Fruit fly (Drosophila melanogaster) whole organism, embryonic: ENCODE data around the gene CG12241.

ENCODE experiments used
- Abd-B ChIP-seq: fragments of 200-800 bp; sonication (Bioruptor generic); optimal IDR thresholded peaks from 2 replicates; lab custom pipeline; 2018; ENCODE audit warnings: missing biosample characterization, mild to moderate bottlenecking, missing genetic modification characterization, moderate library complexity
- BEAF-32 ChIP-seq: fragments of 200-800 bp; sonication (Bioruptor generic); optimal IDR thresholded peaks from 3 replicates; lab custom pipeline; 2017; ENCODE audit warnings: missing biosample characterization, missing genetic modification characterization, mild to moderate bottlenecking, moderate library complexity, missing genetic modification reagents
- Bteb2 ChIP-seq: fragments of 200-800 bp; sonication (Bioruptor generic); optimal IDR thresholded peaks from 2 replicates; lab custom pipeline; 2016; ENCODE audit warnings: missing biosample characterization, missing genetic modification characterization
- CG10267 ChIP-seq: fragments of 200-800 bp; sonication (Bioruptor generic); optimal IDR thresholded peaks from 2 replicates; lab custom pipeline; 2018; ENCODE audit warnings: missing biosample characterization, mild to moderate bottlenecking, missing genetic modification characterization, moderate library complexity
- CG10654 ChIP-seq: fragments of 200-800 bp; sonication (Bioruptor generic); optimal IDR thresholded peaks from 2 replicates; lab custom pipeline; 2016; ENCODE audit warnings: missing biosample characterization, missing genetic modification characterization
- CG12236 ChIP-seq: fragments of 200-800 bp; sonication (Bioruptor generic); optimal IDR thresholded peaks from 2 replicates; lab custom pipeline; 2016; ENCODE audit warnings: missing biosample characterization, missing genetic modification characterization
- CG12391 ChIP-seq: fragments of 200-800 bp; sonication (Bioruptor generic); optimal IDR thresholded peaks from 3 replicates; lab custom pipeline; 2018; ENCODE audit warnings: missing biosample characterization, mild to moderate bottlenecking, missing genetic modification characterization, moderate library complexity
- CG12744 ChIP-seq: fragments of 200-800 bp; sonication (Bioruptor generic); optimal IDR thresholded peaks from 2 replicates; lab custom pipeline; 2016; ENCODE audit warnings: missing biosample characterization, missing genetic modification characterization
- CG14710 ChIP-seq: fragments of 200-800 bp; sonication (Bioruptor generic); optimal IDR thresholded peaks from 3 replicates; lab custom pipeline; 2019; ENCODE audit warnings: missing biosample characterization, mild to moderate bottlenecking, missing genetic modification characterization, moderate library complexity
- CG15601 ChIP-seq: fragments of 200-800 bp; sonication (Bioruptor generic); optimal IDR thresholded peaks from 3 replicates; lab custom pipeline; 2019; ENCODE audit warnings: missing biosample characterization, mild to moderate bottlenecking, missing genetic modification characterization, moderate library complexity
- CG17328 ChIP-seq: fragments of 200-800 bp; sonication (Bioruptor generic); IDR thresholded peaks from 2 replicates; pipeline ENCODE4 v1.3.6; 2022; ENCODE audit warnings: missing biosample characterization, missing genetic modification characterization
- CG17385 ChIP-seq: fragments of 200-800 bp; sonication (Bioruptor generic); optimal IDR thresholded peaks from 3 replicates; lab custom pipeline; 2018; ENCODE audit warnings: missing biosample characterization, mild to moderate bottlenecking, missing genetic modification characterization
- CG18599 ChIP-seq: fragments of 200-800 bp; sonication (Bioruptor generic); optimal IDR thresholded peaks from 3 replicates; lab custom pipeline; 2017; ENCODE audit warnings: missing biosample characterization, missing genetic modification characterization, mild to moderate bottlenecking, moderate library complexity, missing genetic modification reagents
- CG2116 ChIP-seq: fragments of 200-800 bp; sonication (Bioruptor generic); optimal IDR thresholded peaks from 3 replicates; lab custom pipeline; 2018; ENCODE audit warnings: missing biosample characterization, mild to moderate bottlenecking, missing genetic modification characterization
- CG31441 ChIP-seq: fragments of 200-800 bp; sonication (Bioruptor generic); IDR thresholded peaks from 2 replicates; pipeline ENCODE4 v1.3.6; 2022; ENCODE audit warnings: missing biosample characterization, missing genetic modification characterization
- CG6272 ChIP-seq: fragments of 200-800 bp; sonication (Bioruptor generic); IDR thresholded peaks from 2 replicates; pipeline ENCODE4 v1.3.6; 2022; ENCODE audit warnings: missing biosample characterization, missing genetic modification characterization
- CG6654 ChIP-seq: fragments of 200-800 bp; sonication (Bioruptor generic); optimal IDR thresholded peaks from 2 replicates; lab custom pipeline; 2017; ENCODE audit warnings: missing biosample characterization, mild to moderate bottlenecking, missing genetic modification characterization
- CG6765 ChIP-seq: fragments of 200-800 bp; sonication (Bioruptor generic); optimal IDR thresholded peaks from 3 replicates; lab custom pipeline; 2017; ENCODE audit warnings: missing biosample characterization, mild to moderate bottlenecking, missing genetic modification characterization
- CG6813 ChIP-seq: fragments of 200-800 bp; sonication (Bioruptor generic); optimal IDR thresholded peaks from 2 replicates; lab custom pipeline; 2017; ENCODE audit warnings: missing biosample characterization, missing genetic modification characterization, mild to moderate bottlenecking, moderate library complexity, missing genetic modification reagents
- CG8089 ChIP-seq: fragments of 200-800 bp; sonication (Bioruptor generic); optimal IDR thresholded peaks from 3 replicates; lab custom pipeline; 2016; ENCODE audit warnings: missing biosample characterization, missing genetic modification characterization
- CHES-1-like ChIP-seq: fragments of 200-800 bp; sonication (Bioruptor generic); optimal IDR thresholded peaks from 2 replicates; lab custom pipeline; 2016; ENCODE audit warnings: missing biosample characterization, missing genetic modification characterization
- Camta ChIP-seq: fragments of 200-800 bp; sonication (Bioruptor generic); optimal IDR thresholded peaks from 2 replicates; lab custom pipeline; 2016; ENCODE audit warnings: missing biosample characterization, missing genetic modification characterization
- Gsc ChIP-seq: fragments of 200-800 bp; sonication (Bioruptor generic); IDR thresholded peaks from 2 replicates; pipeline ENCODE4 v1.3.6; 2022; ENCODE audit warnings: missing biosample characterization, missing genetic modification characterization
- HmgD ChIP-seq: fragments of 200-800 bp; sonication (Bioruptor generic); optimal IDR thresholded peaks from 3 replicates; lab custom pipeline; 2016; ENCODE audit warnings: missing biosample characterization, missing genetic modification characterization
- Lim3 ChIP-seq: fragments of 200-800 bp; sonication (Bioruptor generic); IDR thresholded peaks from 2 replicates; pipeline ENCODE4 v1.3.6; 2022; ENCODE audit warnings: missing biosample characterization, missing genetic modification characterization
- MBD-R2 ChIP-seq: fragments of 200-800 bp; sonication (Bioruptor generic); IDR thresholded peaks from 2 replicates; pipeline ENCODE4 v1.3.6; 2022; ENCODE audit warnings: missing biosample characterization, missing genetic modification characterization
- Nf-YC ChIP-seq: fragments of 200-800 bp; optimal IDR thresholded peaks from 3 replicates; lab custom pipeline; 2019; ENCODE audit warnings: missing biosample characterization, mild to moderate bottlenecking, missing genetic modification characterization, moderate library complexity
- Scr ChIP-seq: fragments of 200-800 bp; sonication (Bioruptor generic); IDR thresholded peaks from 2 replicates; pipeline ENCODE4 v1.3.6; 2022; ENCODE audit warnings: missing biosample characterization, missing genetic modification characterization; ENCODE audit not compliant: partially characterized antibody
- Tbp ChIP-seq: fragments of >200 bp; optimal IDR thresholded peaks from 2 replicates; lab custom pipeline; 2018; ENCODE audit warnings: missing biosample characterization, missing genetic modification characterization
- Trl ChIP-seq, 3 experiments: fragments of >200 bp in 2 of 3; fragments of 200-800 bp in 1 of 3; sonication (Bioruptor generic) in 1 of 3; optimal IDR thresholded peaks; 2 replicates in 1 of 3; 3 replicates in 2 of 3; lab custom pipeline; 2016 to 2017; ENCODE audit warnings: missing biosample characterization in 1 of 3, missing genetic modification characterization in 1 of 3
- YL-1 ChIP-seq: fragments of 200-800 bp; sonication (Bioruptor generic); optimal IDR thresholded peaks from 3 replicates; lab custom pipeline; 2017; ENCODE audit warnings: missing biosample characterization, mild to moderate bottlenecking, missing genetic modification characterization
- ase ChIP-seq: fragments of 200-800 bp; sonication (Bioruptor generic); IDR thresholded peaks from 3 replicates; pipeline ENCODE4 v1.3.6; 2022; ENCODE audit warnings: missing biosample characterization, missing genetic modification characterization
- ash1 ChIP-seq: fragments of 200-800 bp; sonication (Bioruptor generic); optimal IDR thresholded peaks from 2 replicates; lab custom pipeline; 2018; ENCODE audit warnings: missing biosample characterization, mild to moderate bottlenecking, missing genetic modification characterization
- bbx ChIP-seq: fragments of 200-800 bp; sonication (Bioruptor generic); IDR thresholded peaks from 2 replicates; pipeline ENCODE4 v1.3.6; 2022; ENCODE audit warnings: missing biosample characterization, missing genetic modification characterization; ENCODE audit not compliant: partially characterized antibody
- cas ChIP-seq: fragments of 200-800 bp; sonication (Bioruptor generic); IDR thresholded peaks from 2 replicates; pipeline ENCODE4 v1.3.6; 2022; ENCODE audit warnings: missing biosample characterization, missing genetic modification characterization
- emc ChIP-seq: fragments of 200-800 bp; sonication (Bioruptor generic); optimal IDR thresholded peaks from 2 replicates; lab custom pipeline; 2016; ENCODE audit warnings: missing biosample characterization, missing genetic modification characterization
- fru ChIP-seq: fragments of >200 bp; optimal IDR thresholded peaks from 2 replicates; lab custom pipeline; 2017
- gem ChIP-seq: fragments of 200-800 bp; sonication (Bioruptor generic); optimal IDR thresholded peaks from 2 replicates; lab custom pipeline; 2019; ENCODE audit warnings: missing biosample characterization, mild to moderate bottlenecking, missing genetic modification characterization, moderate library complexity
- grau ChIP-seq: fragments of 200-800 bp; optimal IDR thresholded peaks from 3 replicates; lab custom pipeline; 2019; ENCODE audit warnings: missing biosample characterization, mild to moderate bottlenecking, missing genetic modification characterization, moderate library complexity
- her ChIP-seq: fragments of 200-800 bp; sonication (Bioruptor generic); optimal IDR thresholded peaks from 2 replicates; lab custom pipeline; 2016; ENCODE audit warnings: missing biosample characterization, missing genetic modification characterization
- jing ChIP-seq: fragments of 200-800 bp; sonication (Bioruptor generic); optimal IDR thresholded peaks from 2 replicates; lab custom pipeline; 2018; ENCODE audit warnings: missing biosample characterization, mild to moderate bottlenecking, missing genetic modification characterization
- klu ChIP-seq: fragments of 200-800 bp; sonication (Bioruptor generic); IDR thresholded peaks from 2 replicates; pipeline ENCODE4 v1.3.6; 2022; ENCODE audit warnings: missing biosample characterization, missing genetic modification characterization
- lmd ChIP-seq: fragments of 200-800 bp; sonication (Bioruptor generic); IDR thresholded peaks from 2 replicates; pipeline ENCODE4 v1.3.6; 2022; ENCODE audit warnings: missing biosample characterization, missing genetic modification characterization
- mld ChIP-seq: fragments of 200-800 bp; sonication (Bioruptor generic); IDR thresholded peaks from 3 replicates; pipeline ENCODE4 v1.3.6; 2022; ENCODE audit warnings: missing biosample characterization, missing genetic modification characterization; ENCODE audit not compliant: partially characterized antibody
- nerfin-1 ChIP-seq: fragments of 200-800 bp; sonication (Bioruptor generic); optimal IDR thresholded peaks from 3 replicates; lab custom pipeline; 2019; ENCODE audit warnings: missing biosample characterization, mild to moderate bottlenecking, missing genetic modification characterization, moderate library complexity
- oc ChIP-seq: fragments of 200-800 bp; sonication (Bioruptor generic); optimal IDR thresholded peaks from 2 replicates; lab custom pipeline; 2018; ENCODE audit warnings: missing biosample characterization, mild to moderate bottlenecking, missing genetic modification characterization, moderate library complexity
- pan ChIP-seq, 4 experiments: fragments of >200 bp in 3 of 4; fragments of 200-800 bp in 1 of 4; sonication (Bioruptor generic) in 1 of 4; optimal IDR thresholded peaks in 3 of 4; IDR thresholded peaks in 1 of 4; 2 replicates each; pipeline versions ENCODE4 v1.3.6 to Lab custom; 2017 to 2022; ENCODE audit warnings: missing biosample characterization in 2 of 4, missing genetic modification characterization in 2 of 4, mixed read lengths in 1 of 4
- pzg ChIP-seq: fragments of 200-800 bp; sonication (Bioruptor generic); optimal IDR thresholded peaks from 3 replicates; lab custom pipeline; 2018; ENCODE audit warnings: missing biosample characterization, mild to moderate bottlenecking, missing genetic modification characterization, moderate library complexity
- ranshi ChIP-seq: fragments of 200-800 bp; sonication (Bioruptor generic); IDR thresholded peaks from 2 replicates; pipeline ENCODE4 v1.3.6; 2022; ENCODE audit warnings: missing biosample characterization, missing genetic modification characterization
- rib ChIP-seq: fragments of 200-800 bp; sonication (Bioruptor generic); IDR thresholded peaks from 2 replicates; pipeline ENCODE4 v1.3.6; 2022; ENCODE audit warnings: missing biosample characterization, missing genetic modification characterization
- tna ChIP-seq: fragments of 200-800 bp; sonication (Bioruptor generic); IDR thresholded peaks from 2 replicates; pipeline ENCODE4 v1.3.6; 2022; ENCODE audit warnings: missing biosample characterization, missing genetic modification characterization; ENCODE audit not compliant: partially characterized antibody

CG12241 gene

DNA sequence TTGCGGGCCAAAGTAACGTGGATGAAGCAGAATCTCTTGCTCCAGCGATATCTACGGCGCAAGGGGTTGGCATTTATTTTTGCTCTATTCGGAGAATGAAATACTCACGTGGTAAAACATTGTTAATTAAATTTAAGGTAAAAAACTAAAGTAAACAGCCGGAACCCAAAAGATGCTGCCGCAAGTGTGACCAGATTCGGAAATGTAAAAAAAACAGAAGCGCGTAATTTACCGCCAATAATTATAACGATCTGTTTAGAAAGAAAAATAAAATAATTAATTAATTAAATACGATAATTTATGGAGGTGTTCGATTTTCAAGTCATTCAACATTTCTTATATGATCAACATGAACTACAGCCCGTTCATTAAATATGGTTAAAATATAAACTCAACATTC is 3.9 kb downstream of the CG12241 start, which contains the start of gene Polr2G (continued):
- no peak for TF ChIP-seq Nf-YC (tag; lab: Kevin White, UChicago)
- TF ChIP-seq CG10267 (tag; lab: Kevin White, UChicago) = peak; percentile 10
- TF ChIP-seq MBD-R2 (GFP tag; lab: Robert Waterston, UW) = peak; percentile 70
- no peak for TF ChIP-seq Abd-B (GFP tag; lab: Kevin White, UChicago)
- no peak for TF ChIP-seq CHES-1-like (GFP tag; lab: Kevin White, UChicago)
- TF ChIP-seq Gsc (GFP tag; lab: Robert Waterston, UW) = no peak
- no peak for TF ChIP-seq CG12236 (GFP tag; lab: Kevin White, UChicago)
- no peak for TF ChIP-seq CG17328 (GFP tag; lab: Robert Waterston, UW)
- no peak for TF ChIP-seq Lim3
- peak; percentile 15; the same call in 1 of the 2 replicates for TF ChIP-seq Scr (GFP tag; lab: Robert Waterston, UW)
- TF ChIP-seq ranshi (GFP tag; lab: Robert Waterston, UW) = no peak
- TF ChIP-seq emc (GFP tag; lab: Kevin White, UChicago) = no peak
- TF ChIP-seq CG12391 (tag; lab: Kevin White, UChicago) = no peak
- TF ChIP-seq pan (optimal IDR thresholded peaks at IDR 0.05; lab: Kevin White, UChicago) = no peak
- no peak for TF ChIP-seq pan (GFP tag; optimal IDR thresholded peaks at IDR 0.05 in 1 of 2, IDR thresholded peaks at IDR 0.05 in 1 of 2)
- TF ChIP-seq CG12744 = no peak
- TF ChIP-seq fru (lab: Kevin White, UChicago) = no peak
- no peak for TF ChIP-seq gem (tag; lab: Kevin White, UChicago)
- TF ChIP-seq grau (tag; lab: Kevin White, UChicago) = no peak
- TF ChIP-seq Tbp = no peak
- no peak for TF ChIP-seq CG18599 (GFP tag; lab: Kevin White, UChicago)
- TF ChIP-seq nerfin-1 (tag; lab: Kevin White, UChicago) = no peak
- TF ChIP-seq lmd (GFP tag; lab: Robert Waterston, UW) = no peak
- no peak for TF ChIP-seq CG6765
- TF ChIP-seq Trl (optimal IDR thresholded peaks at IDR 0.05; lab: Kevin White, UChicago) = no peak
- no peak for TF ChIP-seq Trl (GFP tag; optimal IDR thresholded peaks at IDR 0.05; lab: Kevin White, UChicago)
- no peak for TF ChIP-seq ase
- no peak for TF ChIP-seq mld
- TF ChIP-seq YL-1 (GFP tag; lab: Kevin White, UChicago) = peak; percentile 34
- no peak for TF ChIP-seq CG17385 (GFP tag; lab: Kevin White, UChicago)
- no peak for TF ChIP-seq CG8089 (GFP tag; lab: Kevin White, UChicago)
- peak; percentile 19 for TF ChIP-seq CG2116 (GFP tag; lab: Kevin White, UChicago)
- no peak for TF ChIP-seq CG6813 (GFP tag; lab: Kevin White, UChicago)
- TF ChIP-seq her (GFP tag; lab: Kevin White, UChicago) = no peak
- TF ChIP-seq CG15601 (tag; lab: Kevin White, UChicago) = no peak
- TF ChIP-seq oc (tag; lab: Kevin White, UChicago) = no peak
- TF ChIP-seq ash1 (GFP tag; lab: Kevin White, UChicago) = no peak
- TF ChIP-seq bbx (GFP tag; lab: Robert Waterston, UW) = no peak
- no peak for TF ChIP-seq Bteb2
- TF ChIP-seq CG6654 (GFP tag; lab: Kevin White, UChicago) = no peak
- peak; percentile 19 for TF ChIP-seq pzg (GFP tag; lab: Kevin White, UChicago)
- TF ChIP-seq jing (GFP tag; lab: Kevin White, UChicago) = no peak
- TF ChIP-seq HmgD = no peak
- no peak for TF ChIP-seq rib (GFP tag; lab: Robert Waterston, UW)
- TF ChIP-seq klu (GFP tag; lab: Robert Waterston, UW) = no peak
- TF ChIP-seq cas = no peak
- no peak for TF ChIP-seq CG31441 (GFP tag; lab: Robert Waterston, UW)
- TF ChIP-seq CG14710 (tag; lab: Kevin White, UChicago) = peak; percentile 10
- TF ChIP-seq BEAF-32 (GFP tag; lab: Kevin White, UChicago) = peak; percentile 14
- TF ChIP-seq Camta = no peak
- no peak for TF ChIP-seq CG10654 (GFP tag; lab: Kevin White, UChicago)
- no peak for TF ChIP-seq CG6272
- TF ChIP-seq tna = no peak
